Fruit fly (Drosophila melanogaster): ENCODE measurements around the gene Patj.

DNA sequence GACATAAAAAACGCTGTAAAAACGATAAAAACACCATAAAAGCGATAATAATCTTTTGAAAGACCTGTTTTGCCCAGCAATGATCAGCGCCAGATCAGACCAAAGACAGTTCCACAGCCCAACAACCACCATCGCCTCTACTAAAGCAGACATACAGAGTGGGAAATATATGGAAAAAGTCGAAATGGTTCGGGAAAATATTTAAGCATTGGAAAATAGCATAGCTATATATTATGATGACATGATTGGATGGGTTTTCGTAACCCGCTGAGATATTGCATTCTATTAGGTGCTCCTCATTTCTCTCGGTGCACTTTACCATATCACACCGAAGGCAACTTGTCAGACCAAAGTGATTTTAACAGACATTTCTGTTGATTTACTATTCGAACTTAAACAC is 10.0 kb downstream of the Patj start:
- TF ChIP-seq D1 (tag; optimal IDR thresholded peaks at IDR 0.05) (no peak), Ets98B (GFP tag; IDR thresholded peaks at IDR 0.05) (peak; percentile 92), CG13204 (GFP tag; optimal IDR thresholded peaks at IDR 0.05) (no peak), CG12605 (GFP tag; IDR thresholded peaks at IDR 0.05) (peak; percentile 82), CG32121 (GFP tag; IDR thresholded peaks at IDR 0.05) (peak; percentile 85)

Data from whole organism, pupa.